Worm (Caenorhabditis elegans) whole organism, L1 larva: Measurements from ENCODE around the gene F32D8.1.
A peak's percentile ranks its signal among the peaks of the same experiment; 100 is the strongest.

Experiments used
- C04F5.9 ChIP-seq: sonication (generic microtip); optimal IDR thresholded peaks from 2 replicates; lab custom pipeline; 2016; ENCODE audit warnings: missing genetic modification characterization, missing compliant biosample characterization
- C34B4.2 ChIP-seq: sonication (generic microtip); optimal IDR thresholded peaks from 2 replicates; lab custom pipeline; 2017; ENCODE audit warnings: mild to moderate bottlenecking, missing genetic modification characterization, missing compliant biosample characterization
- F16B12.6 ChIP-seq: fragments of 150-350 bp; optimal IDR thresholded peaks from 2 replicates; lab custom pipeline; 2014; ENCODE audit warnings: missing biosample characterization, missing genetic modification characterization
- Y116A8C.19 ChIP-seq: sonication (generic microtip); optimal IDR thresholded peaks from 2 replicates; lab custom pipeline; 2016; ENCODE audit warnings: missing compliant biosample characterization, missing genetic modification characterization, borderline replicate concordance
- ceh-8 ChIP-seq: fragments of 200-800 bp; sonication (Bioruptor generic); optimal IDR thresholded peaks from 2 replicates; lab custom pipeline; 2018; ENCODE audit warnings: mild to moderate bottlenecking, missing genetic modification characterization, moderate library complexity, missing compliant biosample characterization
- ceh-82 ChIP-seq, 3 experiments: fragments of 150-350 bp in 1 of 3; sonication (generic microtip) in 2 of 3; optimal IDR thresholded peaks; 2 replicates each; lab custom pipeline; 2014 to 2017; ENCODE audit warnings: missing biosample characterization in 3 of 3, missing genetic modification characterization in 3 of 3
- ces-1 ChIP-seq: fragments of 150-350 bp; optimal IDR thresholded peaks from 2 replicates; lab custom pipeline; 2014; ENCODE audit warnings: missing biosample characterization, missing genetic modification reagents, missing genetic modification characterization
- dsc-1 ChIP-seq: sonication (generic microtip); optimal IDR thresholded peaks from 2 replicates; lab custom pipeline; 2016; ENCODE audit warnings: mild to moderate bottlenecking, missing genetic modification characterization, missing compliant biosample characterization
- efl-1 ChIP-seq, 4 experiments: fragments of 150-350 bp; optimal IDR thresholded peaks in 3 of 4; peaks in 1 of 4; 1 replicate in 1 of 4; 2 replicates in 3 of 4; lab custom pipeline; 2014; ENCODE audit warnings: missing biosample characterization in 2 of 4, missing genetic modification characterization in 2 of 4, missing genetic modification reagents in 2 of 4
- efl-3 ChIP-seq: fragments of 200-800 bp; sonication (Bioruptor generic); optimal IDR thresholded peaks from 2 replicates; lab custom pipeline; 2018; ENCODE audit warnings: mild to moderate bottlenecking, missing genetic modification characterization, missing compliant biosample characterization
- fkh-10 ChIP-seq: sonication (generic microtip); optimal IDR thresholded peaks from 2 replicates; lab custom pipeline; 2017; ENCODE audit warnings: missing biosample characterization, missing genetic modification reagents, missing genetic modification characterization
- fos-1 ChIP-seq: fragments of 150-350 bp; optimal IDR thresholded peaks from 2 replicates; lab custom pipeline; 2014; ENCODE audit warnings: missing biosample characterization, missing genetic modification characterization
- hlh-4 ChIP-seq: sonication (generic microtip); optimal IDR thresholded peaks from 2 replicates; lab custom pipeline; 2016; ENCODE audit warnings: mild to moderate bottlenecking, missing genetic modification characterization, missing compliant biosample characterization
- irx-1 ChIP-seq: sonication (generic microtip); optimal IDR thresholded peaks from 2 replicates; lab custom pipeline; 2016; ENCODE audit warnings: missing genetic modification characterization, missing compliant biosample characterization
- isw-1 ChIP-seq: fragments of 200-800 bp; sonication (Bioruptor generic); IDR thresholded peaks from 2 replicates; pipeline ENCODE4 v1.3.6; 2022; ENCODE audit warnings: missing genetic modification characterization, missing compliant biosample characterization
- lin-13 ChIP-seq: fragments of 150-350 bp; optimal IDR thresholded peaks from 2 replicates; lab custom pipeline; 2014; ENCODE audit warnings: missing biosample characterization, missing genetic modification reagents, missing genetic modification characterization
- lin-14 ChIP-seq: fragments of 200-800 bp; sonication (Bioruptor generic); optimal IDR thresholded peaks from 2 replicates; lab custom pipeline; 2018; ENCODE audit warnings: mild to moderate bottlenecking, missing genetic modification characterization, moderate library complexity, missing compliant biosample characterization
- lsy-2 ChIP-seq, 2 experiments: fragments of 150-350 bp; optimal IDR thresholded peaks; 2 replicates each; lab custom pipeline; 2014; ENCODE audit warnings: missing biosample characterization in 2 of 2, missing genetic modification characterization in 2 of 2
- mdl-1 ChIP-seq, 2 experiments: fragments of 150-350 bp; optimal IDR thresholded peaks; 2 replicates each; lab custom pipeline; 2014 to 2017; ENCODE audit warnings: missing biosample characterization in 2 of 2, missing genetic modification characterization in 2 of 2, inconsistent platforms in 1 of 2
- mep-1 ChIP-seq: fragments of 150-350 bp; optimal IDR thresholded peaks from 2 replicates; lab custom pipeline; 2014; ENCODE audit warnings: missing biosample characterization, missing genetic modification characterization
- nhr-237 ChIP-seq: fragments of 150-350 bp; optimal IDR thresholded peaks from 2 replicates; lab custom pipeline; 2014; ENCODE audit warnings: missing biosample characterization, missing genetic modification characterization
- nhr-28 ChIP-seq: fragments of 150-350 bp; optimal IDR thresholded peaks from 2 replicates; lab custom pipeline; 2014; ENCODE audit warnings: missing biosample characterization, missing genetic modification characterization
- nhr-90 ChIP-seq: sonication (generic microtip); optimal IDR thresholded peaks from 2 replicates; lab custom pipeline; 2016; ENCODE audit warnings: mild to moderate bottlenecking, missing genetic modification characterization, missing compliant biosample characterization; ENCODE audit not compliant: poor library complexity
- pag-3 ChIP-seq: sonication (generic microtip); optimal IDR thresholded peaks from 2 replicates; lab custom pipeline; 2017; ENCODE audit warnings: missing genetic modification characterization, mild to moderate bottlenecking, missing compliant biosample characterization, antibody characterized with exemption, borderline replicate concordance; ENCODE audit not compliant: insufficient read depth
- pqm-1 ChIP-seq: sonication (generic microtip); optimal IDR thresholded peaks from 3 replicates; lab custom pipeline; 2017; ENCODE audit warnings: missing biosample characterization, missing genetic modification characterization
- rnt-1 ChIP-seq: sonication (generic microtip); optimal IDR thresholded peaks from 2 replicates; lab custom pipeline; 2016; ENCODE audit warnings: mild to moderate bottlenecking, missing genetic modification characterization, moderate library complexity, missing compliant biosample characterization
- skn-1 ChIP-seq: fragments of 150-350 bp; optimal IDR thresholded peaks from 2 replicates; lab custom pipeline; 2014; ENCODE audit warnings: missing biosample characterization, missing genetic modification characterization
- snpc-4 ChIP-seq: fragments of 150-350 bp; optimal IDR thresholded peaks from 2 replicates; lab custom pipeline; 2014; ENCODE audit warnings: missing biosample characterization, missing genetic modification characterization
- sox-4 ChIP-seq: sonication (generic microtip); optimal IDR thresholded peaks from 2 replicates; lab custom pipeline; 2016; ENCODE audit warnings: missing genetic modification characterization, missing compliant biosample characterization
- swsn-7 ChIP-seq: sonication (generic microtip); optimal IDR thresholded peaks from 2 replicates; lab custom pipeline; 2016; ENCODE audit warnings: missing genetic modification characterization, missing compliant biosample characterization
- tbx-2 ChIP-seq: sonication (generic microtip); optimal IDR thresholded peaks from 2 replicates; lab custom pipeline; 2016; ENCODE audit warnings: missing genetic modification characterization, missing compliant biosample characterization
- unc-62 ChIP-seq: fragments of 150-350 bp; optimal IDR thresholded peaks from 2 replicates; lab custom pipeline; 2014; ENCODE audit warnings: missing biosample characterization, missing genetic modification reagents, missing genetic modification characterization
- unc-86 ChIP-seq: sonication (generic microtip); optimal IDR thresholded peaks from 2 replicates; lab custom pipeline; 2016; ENCODE audit warnings: missing genetic modification characterization, missing compliant biosample characterization
- unc-98 ChIP-seq: fragments of 200-800 bp; sonication (Bioruptor generic); IDR thresholded peaks from 2 replicates; pipeline ENCODE4 v1.3.6; 2022; ENCODE audit warnings: missing genetic modification characterization, missing compliant biosample characterization
- zag-1 ChIP-seq: fragments of 150-350 bp; optimal IDR thresholded peaks from 2 replicates; lab custom pipeline; 2014; ENCODE audit warnings: missing biosample characterization, missing genetic modification characterization
- ztf-4 ChIP-seq: fragments of 150-350 bp; optimal IDR thresholded peaks from 2 replicates; lab custom pipeline; 2014; ENCODE audit warnings: missing biosample characterization, missing genetic modification characterization

The F32D8.1 gene

ce11 chrV:10880138-10880882, at the start of gene F32D8.1:
Gene F32D8.1, plus strand, starts transcription at chrV:10880832.
- no peak for TF ChIP-seq efl-3 (GFP tag; lab: Kevin White, UChicago)
- TF ChIP-seq C04F5.9 (tag; lab: Kevin White, UChicago), result no peak
- TF ChIP-seq pag-3, result no peak
- peak; percentile 2 for TF ChIP-seq lin-14 (GFP tag; lab: Kevin White, UChicago)
- no peak for TF ChIP-seq hlh-4 (tag; lab: Kevin White, UChicago)
- TF ChIP-seq, all 84 proteins: peak for 1

DNA sequence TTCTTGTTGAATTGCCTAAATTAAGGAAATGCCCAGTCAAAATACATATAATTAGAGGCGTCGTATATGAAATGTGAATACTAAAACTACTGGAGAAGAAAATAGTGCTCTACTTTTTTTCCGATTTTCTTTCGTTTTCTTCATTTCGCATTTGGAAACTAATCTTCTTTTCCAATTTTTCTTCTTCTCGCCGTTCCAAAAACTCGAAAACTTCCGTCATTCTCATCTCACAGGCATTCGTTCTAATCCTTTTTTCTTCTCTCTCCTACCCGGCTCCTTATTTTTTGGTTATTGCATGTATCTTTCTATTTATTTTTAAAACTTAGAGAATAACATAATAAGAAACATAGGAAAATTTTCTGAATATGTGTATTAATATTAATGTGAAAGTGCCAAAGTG, 47.8 kb upstream of the F32D8.1 start:
- no peak for TF ChIP-seq ceh-8 (GFP tag; lab: Kevin White, UChicago)
- no peak for TF ChIP-seq dsc-1 (tag; lab: Kevin White, UChicago)
- no peak for TF ChIP-seq Y116A8C.19 (tag; lab: Kevin White, UChicago)
- TF ChIP-seq ztf-4 (tag; lab: Kevin White, UChicago), result no peak
- TF ChIP-seq efl-1 (optimal IDR thresholded peaks at IDR 0.05; lab: Kevin White, UChicago), result no peak
- no peak for TF ChIP-seq efl-1 (GFP tag; optimal IDR thresholded peaks at IDR 0.05 in 1 of 2; lab: Kevin White, UChicago)
- no peak for TF ChIP-seq pqm-1 (tag; lab: Kevin White, UChicago)
- TF ChIP-seq fkh-10 (GFP tag; lab: Kevin White, UChicago), result no peak
- TF ChIP-seq unc-98 (GFP tag; lab: Robert Waterston, UW), result no peak
- TF ChIP-seq swsn-7, result no peak
- no peak for TF ChIP-seq nhr-237
- no peak for TF ChIP-seq snpc-4 (tag; lab: Kevin White, UChicago)
- no peak for TF ChIP-seq unc-86 (tag; lab: Kevin White, UChicago)
- no peak for TF ChIP-seq C04F5.9 (tag; lab: Kevin White, UChicago)
- TF ChIP-seq nhr-28, result no peak
- TF ChIP-seq skn-1, result no peak

ce11 chrV:10834682-10835219, 45.9 kb upstream of the F32D8.1 start:
- no peak for TF ChIP-seq tbx-2 (tag; lab: Kevin White, UChicago)
- no peak for TF ChIP-seq unc-62 (GFP tag; lab: Kevin White, UChicago)
- no peak for TF ChIP-seq efl-1 (optimal IDR thresholded peaks at IDR 0.05; lab: Kevin White, UChicago)
- TF ChIP-seq efl-1 (GFP tag; optimal IDR thresholded peaks at IDR 0.05 in 1 of 2; lab: Kevin White, UChicago), result no peak
- no peak for TF ChIP-seq sox-4
- TF ChIP-seq irx-1 (tag; lab: Kevin White, UChicago), result no peak
- no peak for TF ChIP-seq ces-1 (GFP tag; lab: Kevin White, UChicago)
- peak; percentile 8 for TF ChIP-seq mep-1 (tag; lab: Kevin White, UChicago)
- peak; percentile 15 for TF ChIP-seq fkh-10 (GFP tag; lab: Kevin White, UChicago)
- no peak for TF ChIP-seq zag-1 (tag; lab: Kevin White, UChicago)
- TF ChIP-seq lin-14 (GFP tag; lab: Kevin White, UChicago), result peak; percentile 62

DNA sequence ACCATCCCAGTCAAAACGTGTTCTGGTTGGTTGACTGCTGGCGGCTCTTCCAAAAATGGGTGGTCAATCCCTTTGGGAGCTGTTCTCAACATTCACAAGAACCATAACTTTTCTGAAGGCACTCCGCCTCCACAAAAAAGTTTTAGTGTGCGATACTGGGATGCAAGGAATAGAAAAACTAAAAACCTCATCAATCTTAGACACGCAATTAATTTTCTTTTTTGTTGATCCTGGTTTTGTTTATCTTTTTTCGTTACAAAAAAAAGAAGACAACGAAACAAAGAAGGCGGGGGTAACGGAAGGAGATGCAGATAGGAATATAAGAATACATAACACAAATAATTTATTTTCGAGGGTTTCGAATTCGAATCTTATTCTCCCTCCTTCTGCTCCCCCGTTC, 42.4 kb upstream of the F32D8.1 start:
- peak; percentile 27 for TF ChIP-seq lin-14 (GFP tag; lab: Kevin White, UChicago)
- no peak for TF ChIP-seq irx-1 (tag; lab: Kevin White, UChicago)
- TF ChIP-seq, all 84 proteins: peak for 1

DNA sequence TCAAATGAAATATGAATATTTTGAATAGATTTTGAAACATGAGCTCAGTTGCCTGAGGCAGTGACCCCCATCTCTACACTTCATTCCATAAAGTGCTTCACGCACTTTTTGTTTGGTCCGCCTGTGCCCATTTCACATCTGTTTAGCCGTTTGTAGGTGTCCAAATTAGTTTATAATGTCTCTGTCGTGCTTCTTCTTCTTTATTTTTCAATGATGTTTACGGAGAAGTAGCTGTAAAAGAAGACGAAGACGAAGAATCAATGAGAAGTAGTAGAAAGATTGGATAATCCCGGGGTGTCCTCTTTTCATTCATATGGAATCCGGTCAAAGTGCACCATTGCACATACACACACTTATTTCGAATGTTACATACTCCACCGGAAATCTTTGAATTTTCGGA, 41.2 kb upstream of the F32D8.1 start:
- TF ChIP-seq efl-1 (optimal IDR thresholded peaks at IDR 0.05; lab: Kevin White, UChicago), result no peak
- no peak for TF ChIP-seq efl-1 (GFP tag; optimal IDR thresholded peaks at IDR 0.05 in 1 of 2; lab: Kevin White, UChicago)
- no peak for TF ChIP-seq efl-3 (GFP tag; lab: Kevin White, UChicago)
- peak; percentile 8 for TF ChIP-seq lin-14 (GFP tag; lab: Kevin White, UChicago)

ce11 chrV:10846893-10847292, 33.7 kb upstream of the F32D8.1 start, which contains the start of gene C29A12.6:
Gene C29A12.6, plus strand, starts transcription at chrV:10847193.
- no peak for TF ChIP-seq ceh-82 (tag; optimal IDR thresholded peaks at IDR 0.05; lab: Kevin White, UChicago)
- TF ChIP-seq C34B4.2 (tag; lab: Kevin White, UChicago), result no peak
- TF ChIP-seq lsy-2 (tag; optimal IDR thresholded peaks at IDR 0.05; lab: Kevin White, UChicago), result no peak
- no peak for TF ChIP-seq fkh-10 (GFP tag; lab: Kevin White, UChicago)
- no peak for TF ChIP-seq fos-1 (tag; lab: Kevin White, UChicago)
- no peak for TF ChIP-seq F16B12.6 (tag; lab: Kevin White, UChicago)
- no peak for TF ChIP-seq unc-62 (GFP tag; lab: Kevin White, UChicago)
- TF ChIP-seq nhr-90 (tag; lab: Kevin White, UChicago), result no peak
- no peak for TF ChIP-seq isw-1 (GFP tag; lab: Robert Waterston, UW)
- TF ChIP-seq rnt-1 (tag; lab: Kevin White, UChicago), result no peak
- no peak for TF ChIP-seq swsn-7
- TF ChIP-seq skn-1, result no peak
- TF ChIP-seq mdl-1 (tag; optimal IDR thresholded peaks at IDR 0.05; lab: Kevin White, UChicago), result no peak
- no peak for TF ChIP-seq lin-13 (GFP tag; lab: Kevin White, UChicago)
- TF ChIP-seq, all 84 proteins: peak for 0
